Worm (Caenorhabditis elegans) whole organism, young adult: Measurements from ENCODE around the gene F46F3.3.

Experiments used
- B0035.1 ChIP-seq: sonication (generic microtip); optimal IDR thresholded peaks from 2 replicates; lab custom pipeline; 2016; ENCODE audit warnings: missing genetic modification characterization, mild to moderate bottlenecking, missing compliant biosample characterization, missing genotype, missing genetic modification reagents
- F23B12.7 ChIP-seq: sonication (generic microtip); optimal IDR thresholded peaks from 2 replicates; lab custom pipeline; 2017; ENCODE audit warnings: missing genetic modification characterization, mild to moderate bottlenecking, missing compliant biosample characterization, antibody characterized with exemption, moderate library complexity; ENCODE audit not compliant: insufficient read depth
- Y53G8AR.9 ChIP-seq: fragments of 200-800 bp; sonication (Bioruptor generic); conservative IDR thresholded peaks from 2 replicates; pipeline ENCODE4 v1.3.6; 2022; ENCODE audit warnings: missing genetic modification reagents, missing genetic modification characterization, missing compliant biosample characterization
- attf-3 ChIP-seq: fragments of 200-800 bp; sonication (Bioruptor generic); conservative IDR thresholded peaks from 2 replicates; pipeline ENCODE4 v1.3.6; 2022; ENCODE audit warnings: missing genetic modification reagents, missing genetic modification characterization, missing compliant biosample characterization
- ceh-91 ChIP-seq: fragments of 200-800 bp; sonication (Bioruptor generic); IDR thresholded peaks from 2 replicates; pipeline ENCODE4 v1.3.6; 2022; ENCODE audit warnings: missing genetic modification reagents, missing genetic modification characterization, missing compliant biosample characterization
- hlh-12 ChIP-seq: sonication (generic microtip); optimal IDR thresholded peaks from 2 replicates; lab custom pipeline; 2016; ENCODE audit warnings: missing genetic modification characterization, missing compliant biosample characterization
- lin-35 ChIP-seq, 3 experiments: fragments of 150-350 bp in 2 of 3; sonication (generic microtip) in 1 of 3; optimal IDR thresholded peaks; 2 replicates each; lab custom pipeline; 2014 to 2018; ENCODE audit warnings: missing biosample characterization in 3 of 3, missing genetic modification characterization in 3 of 3, missing genetic modification reagents in 3 of 3
- lsl-1 ChIP-seq: fragments of 200-800 bp; sonication (Bioruptor generic); optimal IDR thresholded peaks from 2 replicates; lab custom pipeline; 2018; ENCODE audit warnings: mild to moderate bottlenecking, missing genetic modification characterization, moderate library complexity, missing compliant biosample characterization
- nhr-90 ChIP-seq: sonication (generic microtip); optimal IDR thresholded peaks from 2 replicates; lab custom pipeline; 2016; ENCODE audit warnings: missing genotype, mild to moderate bottlenecking, missing genetic modification characterization, missing compliant biosample characterization
- repo-1 ChIP-seq: sonication (generic microtip); optimal IDR thresholded peaks from 2 replicates; lab custom pipeline; 2017; ENCODE audit warnings: mild to moderate bottlenecking, missing genetic modification characterization, missing compliant biosample characterization
- sdz-38 ChIP-seq: sonication (generic microtip); optimal IDR thresholded peaks from 2 replicates; lab custom pipeline; 2016; ENCODE audit warnings: missing genotype, missing genetic modification characterization, missing compliant biosample characterization

ce11 chrV:11672497-11672896 lies 5.2 kb downstream of the F46F3.3 start, which contains the start of gene lgc-44:
- TF ChIP-seq B0035.1 (tag; lab: Kevin White, UChicago), result no peak
- no peak for TF ChIP-seq hlh-12
- TF ChIP-seq ceh-91, result no peak
- no peak for TF ChIP-seq nhr-90 (tag; lab: Kevin White, UChicago)
- no peak for TF ChIP-seq sdz-38 (tag; lab: Kevin White, UChicago)
- TF ChIP-seq repo-1 (tag; lab: Kevin White, UChicago), result no peak
- no peak for TF ChIP-seq attf-3 (GFP tag; lab: Robert Waterston, UW)
- no peak for TF ChIP-seq lin-35 (GFP tag; optimal IDR thresholded peaks at IDR 0.05; lab: Kevin White, UChicago)
- TF ChIP-seq Y53G8AR.9 (GFP tag; lab: Robert Waterston, UW), result no peak
- no peak for TF ChIP-seq F23B12.7
- TF ChIP-seq lsl-1 (GFP tag; lab: Kevin White, UChicago), result no peak
